Fruit fly (Drosophila melanogaster): ENCODE results near the gene Tim17a1.

The Tim17a1 gene

DNA sequence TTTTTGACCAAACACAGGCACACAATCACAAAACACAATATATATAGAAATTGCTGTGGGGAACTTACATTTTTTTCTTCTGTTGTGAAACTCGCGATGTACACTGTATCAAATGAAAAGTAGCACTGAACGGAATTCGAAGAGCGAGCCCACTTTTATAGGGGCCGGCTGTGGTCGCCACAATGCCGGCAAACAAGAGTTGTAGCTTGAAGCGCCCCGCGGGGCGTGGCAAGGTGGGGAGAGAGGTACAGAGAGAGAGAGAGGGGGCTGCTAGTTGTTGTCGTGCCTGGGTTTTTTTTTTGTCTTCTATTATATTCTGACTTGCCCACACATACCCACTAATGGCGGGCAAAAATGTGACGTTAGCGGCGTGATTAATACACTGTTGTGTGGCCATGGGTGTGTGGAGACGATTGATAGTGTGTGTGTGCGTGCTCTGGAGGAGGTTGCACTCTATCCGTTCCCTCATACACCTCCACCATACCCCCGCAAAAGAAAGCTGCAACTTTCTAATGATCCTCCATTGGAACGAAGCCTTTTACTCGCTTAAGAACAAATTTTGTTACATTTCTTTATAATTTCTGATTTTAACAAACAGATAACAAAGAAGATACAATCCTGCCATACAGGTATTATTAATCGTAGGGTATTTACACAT is 4.8 kb upstream of the Tim17a1 start, which contains the start of gene GstD1 (continued):
- TF ChIP-seq CG6854 (GFP tag; optimal IDR thresholded peaks at IDR 0.05) (no peak), dsx (GFP tag; optimal IDR thresholded peaks at IDR 0.05; ENCODE audit: poor library complexity, severe bottlenecking) (peak; percentile 20), CG11294 (GFP tag; IDR thresholded peaks at IDR 0.05) (peak; percentile 59), pdm3 (GFP tag; optimal IDR thresholded peaks at IDR 0.05) (peak; percentile 43), Sox14 (GFP tag; optimal IDR thresholded peaks at IDR 0.05) (peak; percentile 67), net (GFP tag; optimal IDR thresholded peaks at IDR 0.05) (peak; percentile 63), CG9139 (GFP tag; optimal IDR thresholded peaks at IDR 0.05) (peak; percentile 36), Blimp-1 (GFP tag; optimal IDR thresholded peaks at IDR 0.05) (no peak), CG3032 (tag; optimal IDR thresholded peaks at IDR 0.05) (peak; percentile 45)

DNA sequence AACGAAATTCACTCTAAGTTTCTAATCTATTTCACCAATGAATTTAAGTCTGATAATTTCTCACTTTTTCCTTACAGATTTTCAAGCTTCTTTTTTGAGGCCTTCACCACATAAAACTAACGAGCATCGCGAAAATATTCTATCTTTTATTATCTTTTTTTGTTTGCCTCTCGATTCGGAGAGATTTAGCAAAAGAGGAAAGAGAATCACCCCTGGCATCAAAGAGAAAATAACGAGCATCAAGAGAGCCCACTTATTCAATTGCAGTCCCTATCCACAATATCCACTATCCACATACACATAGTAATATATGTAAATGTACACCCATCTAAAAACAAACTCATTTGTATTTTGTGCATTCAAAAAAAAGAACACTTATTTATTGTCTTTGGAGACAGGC is 3.0 kb upstream of the Tim17a1 start, which contains the start of gene GstD9:
TSS of gene GstD9 (minus strand) at position 101 of the 400 bp plus-strand sequence.
- TF ChIP-seq Met (GFP tag; optimal IDR thresholded peaks at IDR 0.05): no peak
- TF ChIP-seq Eip78C (GFP tag): peak; percentile 41

dm6 chr3R:12365887-12366286 is 1.4 kb upstream of the Tim17a1 start:
- TF ChIP-seq CG6808 (GFP tag; optimal IDR thresholded peaks at IDR 0.05) (no peak), CG34406 (GFP tag; optimal IDR thresholded peaks at IDR 0.05) (no peak), acj6 (GFP tag; optimal IDR thresholded peaks at IDR 0.05) (no peak), CG11294 (GFP tag; IDR thresholded peaks at IDR 0.05) (no peak), vri (GFP tag; optimal IDR thresholded peaks at IDR 0.05) (peak; percentile 8), CG3919 (GFP tag; optimal IDR thresholded peaks at IDR 0.05) (no peak), Eip93F (GFP tag; optimal IDR thresholded peaks at IDR 0.05) (peak; percentile 3), CG1621 (tag; optimal IDR thresholded peaks at IDR 0.05) (no peak), Hr38 (GFP tag; optimal IDR thresholded peaks at IDR 0.05) (no peak), CG6163 (GFP tag; IDR thresholded peaks at IDR 0.05) (no peak), CG10669 (GFP tag; optimal IDR thresholded peaks at IDR 0.05) (no peak), fkh (GFP tag; optimal IDR thresholded peaks at IDR 0.05) (peak; percentile 31), Eip78C (GFP tag) (no peak), CG11762 (GFP tag; optimal IDR thresholded peaks at IDR 0.05; ENCODE audit: insufficient read depth) (no peak)

DNA sequence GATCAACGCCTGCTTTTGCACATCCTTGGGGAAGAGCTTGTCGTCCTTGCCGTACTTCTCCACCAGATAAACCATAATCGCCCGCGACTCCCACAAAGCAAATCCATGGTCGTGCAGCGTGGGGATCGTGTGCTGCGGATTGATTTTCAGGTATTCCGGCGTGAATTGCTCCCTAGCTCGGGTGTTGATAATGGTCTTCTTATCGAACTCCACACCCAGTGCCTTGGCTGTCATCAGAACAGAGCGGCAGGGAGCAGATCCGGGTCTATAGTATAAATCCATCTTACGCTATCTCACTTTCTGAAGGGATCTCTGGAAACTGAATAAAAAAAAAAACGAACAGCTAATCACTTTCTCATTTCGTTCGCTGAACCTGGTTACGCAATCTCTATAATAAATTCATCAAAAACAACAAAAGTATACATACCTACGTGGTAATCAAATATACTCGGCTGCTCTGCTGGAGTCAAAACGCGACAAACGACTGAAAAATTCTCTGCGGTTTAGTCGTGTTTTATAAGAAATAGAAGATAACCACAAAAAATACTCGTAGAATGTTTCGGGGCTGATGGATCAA is 872 bp upstream of the Tim17a1 start, which contains the start of gene GstD10:
TSS of gene GstD10 (minus strand) at position 472 of the 577 bp plus-strand sequence.
- peak; percentile 75 for TF ChIP-seq vri (GFP tag; optimal IDR thresholded peaks at IDR 0.05)
- peak; percentile 90 for TF ChIP-seq svp (GFP tag)
- no peak for TF ChIP-seq dac (GFP tag; optimal IDR thresholded peaks at IDR 0.05)
- no peak for TF ChIP-seq fd59A (GFP tag; optimal IDR thresholded peaks at IDR 0.05)
- no peak for TF ChIP-seq CG11762 (GFP tag; optimal IDR thresholded peaks at IDR 0.05; ENCODE audit: insufficient read depth)
- no peak for TF ChIP-seq Sox15 (GFP tag; optimal IDR thresholded peaks at IDR 0.05)

dm6 chr3R:12363544-12363943 is 936 bp downstream of the Tim17a1 start:
- peak; percentile 50 for TF ChIP-seq dsx (GFP tag; optimal IDR thresholded peaks at IDR 0.05; ENCODE audit: poor library complexity, severe bottlenecking)
- no peak for TF ChIP-seq Gug (GFP tag; IDR thresholded peaks at IDR 0.05)
- TF ChIP-seq esn (GFP tag; optimal IDR thresholded peaks at IDR 0.05): no peak
- TF ChIP-seq CG8319 (GFP tag; optimal IDR thresholded peaks at IDR 0.05): no peak

Data from whole organism, prepupa.